Worm (Caenorhabditis elegans) whole organism, L3 larva: ENCODE data around the gene C01G12.3.

Source experiments
- ama-1 ChIP-seq: fragments of 150-350 bp; optimal IDR thresholded peaks from 2 replicates; lab custom pipeline; 2018
- ceh-82 ChIP-seq: fragments of 150-350 bp; optimal IDR thresholded peaks from 2 replicates; lab custom pipeline; 2014; ENCODE audit warnings: missing biosample characterization, missing genetic modification characterization
- elt-3 ChIP-seq, 3 experiments: fragments of 150-350 bp in 1 of 3; sonication (generic microtip) in 2 of 3; optimal IDR thresholded peaks; 2 replicates in 2 of 3; 4 replicates in 1 of 3; lab custom pipeline; 2014 to 2017; ENCODE audit warnings: missing biosample characterization in 3 of 3, missing genetic modification characterization in 3 of 3
- lin-39 ChIP-seq: fragments of 150-350 bp; optimal IDR thresholded peaks from 2 replicates; lab custom pipeline; 2018; ENCODE audit warnings: missing biosample characterization, missing genetic modification reagents, missing genetic modification characterization
- pqm-1 ChIP-seq: fragments of 150-350 bp; optimal IDR thresholded peaks from 2 replicates; lab custom pipeline; 2017; ENCODE audit warnings: missing biosample characterization, missing genetic modification characterization, inconsistent platforms
- zag-1 ChIP-seq: fragments of 150-350 bp; optimal IDR thresholded peaks from 2 replicates; lab custom pipeline; 2014; ENCODE audit warnings: missing biosample characterization, missing genetic modification characterization

ce11 chrII:14602735-14603134 lies 20.6 kb upstream of the C01G12.3 start:
- TF ChIP-seq elt-3 (tag; optimal IDR thresholded peaks at IDR 0.05; lab: Kevin White, UChicago) (no peak), pqm-1 (tag; lab: Kevin White, UChicago) (no peak), ceh-82 (tag; lab: Kevin White, UChicago) (no peak), lin-39 (no peak), ama-1 (lab: Kevin White, UChicago) (peak; percentile 58), zag-1 (no peak)
